Worm (Caenorhabditis elegans): ENCODE data around the gene F10D2.16.
A peak's percentile ranks its signal among the peaks of the same experiment; 100 is the strongest.

Gene F10D2.16

ce11 chrV:7141864-7142263, 7.8 kb downstream of the F10D2.16 start, which contains the start of gene ugt-40:
Gene ugt-40, minus strand, starts transcription at chrV:7141964.
- TF ChIP-seq egl-27 (tag; optimal IDR thresholded peaks at IDR 0.05) (no peak), zag-1 (tag; optimal IDR thresholded peaks at IDR 0.05) (no peak), sma-3 (GFP tag; optimal IDR thresholded peaks at IDR 0.05) (no peak)

ce11 chrV:7142661-7143060, 8.6 kb downstream of the F10D2.16 start:
- TF ChIP-seq lin-13 (GFP tag; optimal IDR thresholded peaks at IDR 0.05), result no peak
- no peak for TF ChIP-seq alr-1 (tag; optimal IDR thresholded peaks at IDR 0.05)
- no peak for TF ChIP-seq unc-39 (tag; optimal IDR thresholded peaks at IDR 0.05)
- no peak for TF ChIP-seq nhr-12 (tag; optimal IDR thresholded peaks at IDR 0.05)
- TF ChIP-seq dmd-4 (tag; optimal IDR thresholded peaks at IDR 0.05), result no peak
- no peak for TF ChIP-seq nhr-237 (tag; optimal IDR thresholded peaks at IDR 0.05)
- TF ChIP-seq snpc-4 (tag; optimal IDR thresholded peaks at IDR 0.05), result peak; percentile 87
- peak; percentile 11 for TF ChIP-seq fos-1 (tag; optimal IDR thresholded peaks at IDR 0.05)
- no peak for TF ChIP-seq nhr-23 (tag; optimal IDR thresholded peaks at IDR 0.05)
- TF ChIP-seq C34F6.9 (tag; optimal IDR thresholded peaks at IDR 0.05), result no peak
- TF ChIP-seq elt-3 (tag; optimal IDR thresholded peaks at IDR 0.05), result no peak
- TF ChIP-seq ceh-16 (tag; optimal IDR thresholded peaks at IDR 0.05), result no peak

- TF ChIP-seq gmeb-1 (tag; optimal IDR thresholded peaks at IDR 0.05) (no peak), dmd-4 (tag; optimal IDR thresholded peaks at IDR 0.05) (no peak), snpc-4 (tag; optimal IDR thresholded peaks at IDR 0.05) (no peak), sma-3 (GFP tag; optimal IDR thresholded peaks at IDR 0.05) (no peak), Y55F3AM.14 (GFP tag; optimal IDR thresholded peaks at IDR 0.05) (no peak), elt-3 (tag; optimal IDR thresholded peaks at IDR 0.05) (no peak), elt-1 (tag; optimal IDR thresholded peaks at IDR 0.05) (no peak), aly-2 (tag; optimal IDR thresholded peaks at IDR 0.05) (no peak), unc-62 (GFP tag; optimal IDR thresholded peaks at IDR 0.05) (no peak), mab-5 (tag; optimal IDR thresholded peaks at IDR 0.05) (no peak), nhr-237 (tag; optimal IDR thresholded peaks at IDR 0.05) (no peak), unc-55 (GFP tag; optimal IDR thresholded peaks at IDR 0.05) (no peak), nhr-21 (tag; optimal IDR thresholded peaks at IDR 0.05) (no peak), sma-9 (GFP tag; optimal IDR thresholded peaks at IDR 0.05) (no peak), sma-9 (tag; optimal IDR thresholded peaks at IDR 0.05) (no peak), sem-4 (tag; optimal IDR thresholded peaks at IDR 0.05) (no peak)
These were observed 11.3 kb downstream of the F10D2.16 start, which contains the start of gene ugt-37 for ce11 chrV:7145250-7145850. Gene ugt-37, minus strand, starts transcription at chrV:7145318.

DNA sequence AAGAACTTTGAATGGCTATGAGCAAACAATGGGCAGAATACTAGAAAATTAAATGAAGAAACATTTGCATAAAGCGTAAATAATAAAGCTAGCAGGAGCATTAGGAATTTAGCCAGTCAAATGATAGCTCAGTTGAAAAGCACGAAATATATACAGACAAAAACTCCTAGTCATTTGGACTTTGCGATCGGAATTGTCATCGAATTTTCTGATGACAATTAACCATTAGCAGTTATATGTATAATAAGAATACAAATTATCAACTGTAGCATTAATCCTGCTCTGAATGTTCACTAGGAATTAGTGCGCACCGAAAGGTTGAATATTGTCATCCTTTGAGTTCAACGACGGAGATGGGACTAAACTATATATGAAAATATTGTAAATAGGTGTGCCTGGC, 13.3 kb downstream of the F10D2.16 start, which contains the start of gene ugt-38:
TSS of gene ugt-38 (minus strand) at position 101 of the 400 bp plus-strand sequence.
- TF ChIP-seq alr-1 (tag; optimal IDR thresholded peaks at IDR 0.05) (no peak), nhr-23 (tag; optimal IDR thresholded peaks at IDR 0.05) (no peak), mab-5 (tag; optimal IDR thresholded peaks at IDR 0.05) (no peak), lin-11 (tag; optimal IDR thresholded peaks at IDR 0.05) (no peak), sma-3 (GFP tag; optimal IDR thresholded peaks at IDR 0.05) (no peak), ZK546.5 (tag; optimal IDR thresholded peaks at IDR 0.05) (no peak), ceh-16 (tag; optimal IDR thresholded peaks at IDR 0.05) (no peak), nhr-12 (tag; optimal IDR thresholded peaks at IDR 0.05) (no peak), nhr-6 (tag; optimal IDR thresholded peaks at IDR 0.05) (no peak), zag-1 (tag; optimal IDR thresholded peaks at IDR 0.05) (no peak), skn-1 (tag; optimal IDR thresholded peaks at IDR 0.05) (no peak), sem-4 (tag; optimal IDR thresholded peaks at IDR 0.05) (no peak), dmd-4 (tag; optimal IDR thresholded peaks at IDR 0.05) (no peak), lin-13 (GFP tag; optimal IDR thresholded peaks at IDR 0.05) (no peak), crh-2 (tag; optimal IDR thresholded peaks at IDR 0.05) (no peak), ztf-1 (GFP tag; conservative IDR thresholded peaks at IDR 0.05) (no peak)

- TF ChIP-seq zag-1 (tag; optimal IDR thresholded peaks at IDR 0.05) (no peak), nhr-237 (tag; optimal IDR thresholded peaks at IDR 0.05) (no peak), nhr-77 (tag; optimal IDR thresholded peaks at IDR 0.05) (no peak), nhr-129 (tag; optimal IDR thresholded peaks at IDR 0.05) (no peak), fos-1 (tag; optimal IDR thresholded peaks at IDR 0.05) (peak; percentile 77), nhr-12 (tag; optimal IDR thresholded peaks at IDR 0.05) (no peak), sma-9 (GFP tag; optimal IDR thresholded peaks at IDR 0.05) (no peak), sma-9 (tag; optimal IDR thresholded peaks at IDR 0.05) (no peak), gmeb-1 (tag; optimal IDR thresholded peaks at IDR 0.05) (peak; percentile 6), Y55F3AM.14 (GFP tag; optimal IDR thresholded peaks at IDR 0.05) (no peak)
These were observed 16.5 kb downstream of the F10D2.16 start, which contains the start of gene F10D2.8 for ce11 chrV:7150570-7150969. Gene F10D2.8, minus strand, starts transcription at chrV:7150714.
